Worm (Caenorhabditis elegans) whole organism, midembryonic: Measurements from ENCODE around the gene srx-32.
"Not testable (repeated sequence)": the region's sequence is repeated elsewhere in the genome, so short reads cannot be mapped to it uniquely, and the experiment has no call there.

Source experiments
- T22C8.4 ChIP-seq: fragments of 200-800 bp; sonication (Bioruptor generic); IDR thresholded peaks from 2 replicates; pipeline ENCODE4 v1.3.6; 2022; ENCODE audit warnings: missing genetic modification characterization, missing compliant biosample characterization
- cog-1 ChIP-seq: sonication (generic microtip); optimal IDR thresholded peaks from 2 replicates; lab custom pipeline; 2016; ENCODE audit warnings: missing genetic modification characterization, missing compliant biosample characterization
- flt-1 ChIP-seq: fragments of 200-800 bp; sonication (Bioruptor generic); IDR thresholded peaks from 2 replicates; pipeline ENCODE4 v1.3.6; 2022; ENCODE audit warnings: missing genetic modification characterization, missing compliant biosample characterization
- klf-2 ChIP-seq: fragments of 200-800 bp; sonication (Bioruptor generic); conservative IDR thresholded peaks from 2 replicates; pipeline ENCODE4 v1.3.6; 2022; ENCODE audit warnings: missing genetic modification reagents, missing genetic modification characterization, missing compliant biosample characterization
- med-1 ChIP-seq: sonication (generic microtip); optimal IDR thresholded peaks from 2 replicates; lab custom pipeline; 2017; ENCODE audit warnings: missing genetic modification characterization, mild to moderate bottlenecking, missing compliant biosample characterization, antibody characterized with exemption, missing genetic modification reagents; ENCODE audit not compliant: insufficient read depth
- ref-1 ChIP-seq: fragments of 200-800 bp; sonication (Bioruptor generic); conservative IDR thresholded peaks from 2 replicates; pipeline ENCODE4 v1.3.6; 2022; ENCODE audit warnings: missing genetic modification reagents, missing genetic modification characterization, missing compliant biosample characterization
- tab-1 ChIP-seq: fragments of 200-800 bp; sonication (Bioruptor generic); IDR thresholded peaks from 2 replicates; pipeline ENCODE4 v1.3.6; 2022; ENCODE audit warnings: missing genetic modification characterization, missing compliant biosample characterization
- ztf-23 ChIP-seq: fragments of 200-800 bp; sonication (Bioruptor generic); IDR thresholded peaks from 2 replicates; pipeline ENCODE4 v1.3.6; 2022; ENCODE audit warnings: missing genetic modification reagents, missing genetic modification characterization, missing compliant biosample characterization
- ztf-29 ChIP-seq: fragments of 200-800 bp; sonication (Bioruptor generic); IDR thresholded peaks from 2 replicates; pipeline ENCODE4 v1.3.6; 2022; ENCODE audit warnings: missing genetic modification reagents, missing genetic modification characterization, missing compliant biosample characterization

The srx-32 gene

DNA sequence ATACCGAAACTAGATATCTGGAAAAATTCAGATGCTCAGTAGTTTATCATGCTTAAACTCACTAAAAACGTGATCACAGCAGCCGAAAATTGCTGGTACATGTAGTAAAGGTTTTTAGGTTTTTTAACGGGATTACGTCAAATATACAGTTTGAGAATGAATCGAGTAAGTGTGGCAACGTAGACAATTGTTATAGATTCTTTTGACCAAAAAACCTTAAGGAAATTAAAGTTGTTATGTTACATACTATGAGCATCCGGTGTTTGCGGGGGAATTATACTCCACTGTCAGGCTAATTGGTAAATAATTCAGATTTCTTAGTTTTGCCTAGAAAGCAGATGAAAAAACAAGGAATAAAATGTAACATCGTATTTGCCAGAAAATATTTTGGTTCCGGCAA is at the start of gene srx-32:
TSS of gene srx-32 (minus strand) at position 101 of the 400 bp plus-strand sequence.
- TF ChIP-seq T22C8.4; tab-1 (GFP tag; lab: Robert Waterston, UW); flt-1 (GFP tag; lab: Robert Waterston, UW): not testable (repeated sequence)

DNA sequence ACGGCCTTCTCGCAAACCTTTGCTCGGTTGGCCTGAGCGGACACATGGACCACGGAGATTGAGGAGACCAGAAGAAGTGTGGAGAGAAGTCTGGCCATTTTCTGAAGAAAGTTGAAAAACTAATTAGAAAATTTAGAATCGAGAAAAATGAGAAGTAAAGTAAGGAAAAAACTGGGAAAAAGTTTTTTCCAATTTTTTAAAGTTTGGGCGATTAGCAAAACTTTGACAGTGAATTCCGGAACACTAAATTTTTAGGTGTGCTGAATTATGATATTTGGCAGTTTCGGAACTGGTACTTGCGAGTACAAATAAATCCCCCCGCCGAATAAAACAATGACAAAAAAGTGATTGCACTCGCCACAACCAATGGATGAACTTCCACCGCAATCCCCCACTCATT is 46.2 kb upstream of the srx-32 start, which contains the start of gene T02B11.3:
TSS of gene T02B11.3 (minus strand) at position 101 of the 400 bp plus-strand sequence.
- TF ChIP-seq ztf-29 (GFP tag; lab: Robert Waterston, UW), result no peak
- no peak for TF ChIP-seq tab-1 (GFP tag; lab: Robert Waterston, UW)
- no peak for TF ChIP-seq flt-1 (GFP tag; lab: Robert Waterston, UW)
- no peak for TF ChIP-seq med-1 (GFP tag; lab: Kevin White, UChicago)
- no peak for TF ChIP-seq ztf-23 (GFP tag; lab: Robert Waterston, UW)
- TF ChIP-seq T22C8.4, result no peak
- TF ChIP-seq cog-1, result no peak
- TF ChIP-seq klf-2 (GFP tag; lab: Robert Waterston, UW), result no peak
- no peak for TF ChIP-seq ref-1 (GFP tag; lab: Robert Waterston, UW)

- TF ChIP-seq tab-1 (GFP tag; lab: Robert Waterston, UW) (no peak), med-1 (GFP tag; lab: Kevin White, UChicago) (no peak), ztf-29 (GFP tag; lab: Robert Waterston, UW) (0 out of 2 replicates have a peak, but pooled peaks have one; percentile 17), flt-1 (GFP tag; lab: Robert Waterston, UW) (0 out of 2 replicates have a peak, but pooled peaks have one; percentile 49), ztf-23 (GFP tag; lab: Robert Waterston, UW) (no peak), ref-1 (GFP tag; lab: Robert Waterston, UW) (no peak; the same call in 1 of the 2 replicates), cog-1 (no peak), klf-2 (GFP tag; lab: Robert Waterston, UW) (no peak), T22C8.4 (no peak)
Measured at ce11 chrV:858841-859456, 38.4 kb upstream of the srx-32 start.

DNA sequence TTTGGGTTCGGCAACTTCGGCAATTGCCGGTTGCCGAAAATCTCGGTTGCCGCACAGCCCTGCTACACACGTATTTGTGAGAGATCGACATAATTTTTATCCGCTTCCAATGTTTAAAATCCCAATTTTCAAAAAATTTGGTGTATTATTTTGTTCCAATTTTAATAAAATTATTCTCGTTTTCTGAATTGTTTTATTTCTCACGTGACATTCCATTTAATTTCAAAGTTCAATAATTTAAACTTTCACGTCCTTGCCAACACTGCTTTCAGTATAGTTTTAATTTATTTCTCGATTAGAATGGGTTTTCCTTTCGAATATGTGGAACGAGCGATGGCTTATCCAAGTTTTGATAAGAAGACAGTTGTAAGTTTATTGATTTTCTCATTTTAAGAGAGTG is 36.0 kb upstream of the srx-32 start, which contains the start of gene K09C6.2:
TSS of gene K09C6.2 (plus strand) at position 301 of the 400 bp plus-strand sequence.
- TF ChIP-seq tab-1 (GFP tag; lab: Robert Waterston, UW) (no peak), cog-1 (no peak), ztf-29 (GFP tag; lab: Robert Waterston, UW) (no peak), flt-1 (GFP tag; lab: Robert Waterston, UW) (no peak), klf-2 (GFP tag; lab: Robert Waterston, UW) (no peak), ref-1 (GFP tag; lab: Robert Waterston, UW) (no peak), ztf-23 (GFP tag; lab: Robert Waterston, UW) (no peak), med-1 (GFP tag; lab: Kevin White, UChicago) (no peak)

DNA sequence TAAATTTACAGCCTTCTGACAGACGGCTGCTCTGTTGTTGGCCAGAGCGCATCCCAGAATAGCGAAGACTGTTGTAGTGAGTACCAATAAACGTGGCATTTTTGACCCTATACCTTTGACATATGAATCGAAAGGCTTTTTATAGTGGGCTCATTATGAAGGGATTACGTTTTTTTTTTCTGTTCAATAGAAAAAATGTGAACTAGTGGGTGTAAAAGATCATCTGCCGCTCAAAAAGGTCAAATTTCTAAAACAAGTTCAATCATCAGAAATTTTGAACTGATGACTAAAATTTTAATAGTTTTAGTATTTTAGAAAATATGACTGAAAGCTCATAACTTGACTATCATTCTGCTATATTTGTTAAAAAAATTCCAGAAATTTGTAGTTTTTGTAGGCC is 34.4 kb upstream of the srx-32 start, which contains the start of gene K09C6.9:
TSS of gene K09C6.9 (minus strand) at position 101 of the 400 bp plus-strand sequence.
- TF ChIP-seq med-1 (GFP tag; lab: Kevin White, UChicago) (no peak), ref-1 (GFP tag; lab: Robert Waterston, UW) (no peak), T22C8.4 (no peak), cog-1 (no peak), tab-1 (GFP tag; lab: Robert Waterston, UW) (no peak), ztf-23 (GFP tag; lab: Robert Waterston, UW) (no peak), ztf-29 (GFP tag; lab: Robert Waterston, UW) (no peak), klf-2 (GFP tag; lab: Robert Waterston, UW) (no peak), flt-1 (GFP tag; lab: Robert Waterston, UW) (no peak)

DNA sequence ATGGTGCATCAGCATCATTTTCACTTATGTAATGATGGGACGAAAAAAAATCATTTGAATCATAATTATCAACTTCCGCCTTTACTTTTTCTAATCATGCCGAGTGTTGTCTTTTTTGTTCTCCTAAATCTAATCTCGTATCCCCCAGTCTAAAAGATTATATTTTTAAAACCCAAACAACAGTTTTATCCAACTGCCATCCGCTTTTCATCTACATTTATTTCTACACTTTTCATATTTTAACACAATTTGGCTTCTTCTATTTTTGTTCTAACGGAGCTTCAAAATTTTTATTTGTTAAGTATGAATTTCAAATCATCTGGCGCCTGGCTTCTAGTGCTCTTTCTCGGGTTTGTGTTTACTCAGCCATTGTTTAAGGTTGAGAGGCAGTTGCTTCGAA is 31.7 kb upstream of the srx-32 start, which contains the start of gene K09C6.3:
TSS of gene K09C6.3 (plus strand) at position 301 of the 400 bp plus-strand sequence.
- TF ChIP-seq flt-1 (GFP tag; lab: Robert Waterston, UW) (no peak), med-1 (GFP tag; lab: Kevin White, UChicago) (no peak), klf-2 (GFP tag; lab: Robert Waterston, UW) (no peak), T22C8.4 (no peak), cog-1 (no peak), ref-1 (GFP tag; lab: Robert Waterston, UW) (no peak)

DNA sequence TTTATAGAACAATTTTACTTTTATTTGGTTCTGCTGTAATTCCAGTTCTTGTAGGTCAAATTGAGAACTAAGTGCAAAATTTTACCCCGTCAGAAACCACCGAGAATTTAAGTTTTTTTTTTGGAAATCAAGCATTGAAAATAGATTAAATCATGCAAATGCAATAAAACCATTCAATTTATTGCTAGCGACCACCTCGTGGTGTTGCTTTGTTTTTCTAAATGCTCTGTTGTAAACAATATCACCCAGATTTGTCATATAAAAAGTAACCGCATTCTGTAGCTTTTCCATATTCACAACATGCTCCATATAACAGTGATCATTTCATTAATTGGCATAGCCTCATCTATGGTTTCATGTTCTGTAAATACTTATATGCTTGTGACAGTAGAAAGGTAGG is 29.0 kb upstream of the srx-32 start, which contains the start of gene srbc-12:
TSS of gene srbc-12 (plus strand) at position 301 of the 400 bp plus-strand sequence.
- TF ChIP-seq tab-1 (GFP tag; lab: Robert Waterston, UW), result no peak
- no peak for TF ChIP-seq cog-1

- TF ChIP-seq T22C8.4 (no peak), ztf-23 (GFP tag; lab: Robert Waterston, UW) (no peak), flt-1 (GFP tag; lab: Robert Waterston, UW) (no peak), klf-2 (GFP tag; lab: Robert Waterston, UW) (no peak), ref-1 (GFP tag; lab: Robert Waterston, UW) (no peak), ztf-29 (GFP tag; lab: Robert Waterston, UW) (no peak)
Measured at ce11 chrV:849042-849441, 28.5 kb upstream of the srx-32 start.

DNA sequence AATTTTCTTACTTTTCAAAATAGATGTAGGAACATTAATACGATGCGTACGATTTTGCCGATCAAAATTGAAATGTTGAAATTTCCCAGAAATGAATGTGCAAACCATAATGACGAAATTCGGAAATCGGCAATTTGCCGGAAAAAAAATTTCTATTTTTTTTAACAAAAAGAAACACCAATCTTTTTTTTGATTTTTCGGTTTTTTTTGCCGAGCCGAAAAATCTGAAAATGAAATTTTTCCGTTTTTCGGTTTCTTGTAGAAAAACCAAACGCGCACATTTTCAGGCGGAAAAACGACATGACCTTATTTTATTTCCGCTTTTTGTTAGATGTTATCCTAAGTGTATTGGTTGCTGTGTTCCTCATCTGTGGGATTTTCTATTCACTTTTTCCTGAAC is 27.0 kb upstream of the srx-32 start, which contains the start of gene srbc-13:
TSS of gene srbc-13 (plus strand) at position 301 of the 400 bp plus-strand sequence.
- TF ChIP-seq tab-1 (GFP tag; lab: Robert Waterston, UW) (no peak), ztf-23 (GFP tag; lab: Robert Waterston, UW) (no peak), klf-2 (GFP tag; lab: Robert Waterston, UW) (no peak), ref-1 (GFP tag; lab: Robert Waterston, UW) (no peak), T22C8.4 (no peak), ztf-29 (GFP tag; lab: Robert Waterston, UW) (no peak), cog-1 (no peak), med-1 (GFP tag; lab: Kevin White, UChicago) (no peak), flt-1 (GFP tag; lab: Robert Waterston, UW) (no peak)
